Worm (Caenorhabditis elegans): ENCODE data around the gene sqst-2.
A peak's percentile ranks its signal among the peaks of the same experiment; 100 is the strongest.

The sqst-2 gene

DNA sequence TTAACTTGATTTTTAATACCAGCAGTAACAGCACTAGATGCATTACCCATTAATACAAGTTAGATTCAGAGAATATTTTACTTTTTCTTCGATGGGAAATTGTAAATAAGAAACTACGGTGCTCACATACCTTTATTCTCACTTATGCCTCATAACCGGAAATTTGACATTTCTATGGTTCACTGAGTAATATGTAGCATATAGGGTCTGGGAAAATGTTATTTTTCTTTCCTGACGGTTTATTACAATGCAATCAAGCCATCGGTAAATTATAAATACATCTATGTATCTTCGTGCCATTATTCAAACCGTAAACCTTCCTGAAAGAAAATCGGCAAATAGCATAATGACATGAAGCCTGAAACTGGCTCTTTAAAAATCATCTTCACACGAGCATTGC is 3.9 kb upstream of the sqst-2 start, which contains the start of gene ocr-4:
TSS of gene ocr-4 (minus strand) at position 101 of the 400 bp plus-strand sequence.
- TF ChIP-seq hmbx-1 (tag; optimal IDR thresholded peaks at IDR 0.05) (no peak), aly-1 (tag; optimal IDR thresholded peaks at IDR 0.05) (no peak), tra-4 (tag; optimal IDR thresholded peaks at IDR 0.05) (no peak), scrt-1 (GFP tag; IDR thresholded peaks at IDR 0.05) (no peak), tbx-37 (GFP tag; conservative IDR thresholded peaks at IDR 0.05) (no peak), flt-1 (GFP tag; IDR thresholded peaks at IDR 0.05) (no peak), ceh-13 (GFP tag; optimal IDR thresholded peaks at IDR 0.05) (no peak), hnd-1 (tag; optimal IDR thresholded peaks at IDR 0.05) (no peak), ets-7 (tag; optimal IDR thresholded peaks at IDR 0.05) (no peak), tbx-11 (GFP tag; IDR thresholded peaks at IDR 0.05) (no peak), B0310.2 (tag; optimal IDR thresholded peaks at IDR 0.05) (no peak), F13C5.2 (tag; optimal IDR thresholded peaks at IDR 0.05) (no peak)

- no peak for TF ChIP-seq aly-1 (tag; optimal IDR thresholded peaks at IDR 0.05)
- TF ChIP-seq F13C5.2 (tag; optimal IDR thresholded peaks at IDR 0.05): no peak
- TF ChIP-seq tbx-37 (GFP tag; conservative IDR thresholded peaks at IDR 0.05): no peak
- TF ChIP-seq pes-1 (GFP tag; IDR thresholded peaks at IDR 0.05): no peak
- no peak for TF ChIP-seq hnd-1 (tag; optimal IDR thresholded peaks at IDR 0.05)
- no peak for TF ChIP-seq sea-1 (GFP tag; conservative IDR thresholded peaks at IDR 0.05)
- no peak for TF ChIP-seq hmbx-1 (tag; optimal IDR thresholded peaks at IDR 0.05)
- no peak for TF ChIP-seq flt-1 (GFP tag; IDR thresholded peaks at IDR 0.05)
- TF ChIP-seq B0310.2 (tag; optimal IDR thresholded peaks at IDR 0.05): no peak
These were observed 2.1 kb downstream of the sqst-2 start, which contains the start of gene ifo-1 for ce11 chrIV:7326613-7327149. Gene ifo-1, minus strand, starts transcription at chrIV:7326663.

DNA sequence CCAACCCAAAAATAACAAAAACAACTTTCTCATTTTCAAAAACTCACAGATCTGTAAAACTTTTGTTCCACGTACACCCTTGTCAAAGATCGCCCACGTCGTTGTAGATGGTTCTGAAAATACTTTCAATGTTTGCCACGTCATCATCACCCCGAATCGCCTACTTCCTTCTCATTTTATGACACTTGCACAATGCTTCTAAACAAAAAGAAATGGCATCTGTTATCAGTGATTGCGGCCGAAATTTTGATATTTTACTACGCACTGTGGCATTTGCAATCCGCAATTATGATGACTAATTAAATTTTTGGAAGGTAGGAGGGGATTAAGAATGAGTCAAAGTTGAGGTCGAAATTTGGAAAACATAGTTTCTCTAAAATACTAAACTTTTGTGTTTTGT is 3.1 kb downstream of the sqst-2 start:
- TF ChIP-seq ets-7 (tag; optimal IDR thresholded peaks at IDR 0.05) (no peak), flt-1 (GFP tag; IDR thresholded peaks at IDR 0.05) (no peak), tbx-37 (GFP tag; conservative IDR thresholded peaks at IDR 0.05) (no peak), pes-1 (GFP tag; IDR thresholded peaks at IDR 0.05) (no peak)

DNA sequence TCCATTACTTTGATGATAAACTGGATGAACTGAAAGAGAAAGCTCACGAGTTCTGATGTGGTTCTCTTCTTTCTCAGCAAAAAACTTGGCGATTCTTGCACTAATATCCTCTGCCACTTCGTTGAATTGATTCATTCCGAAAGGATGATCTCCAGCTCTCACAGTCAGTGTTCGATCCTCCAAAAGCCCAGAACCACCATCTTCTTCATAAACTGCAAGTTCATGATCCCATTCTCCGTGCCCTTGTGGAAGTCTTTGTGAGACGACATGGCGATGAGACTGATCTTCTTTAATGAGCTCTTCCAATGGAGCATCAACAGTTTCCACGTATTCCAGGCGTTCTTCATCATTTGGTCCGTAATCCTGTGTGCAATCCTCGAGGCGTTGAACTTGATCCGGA is 3.9 kb downstream of the sqst-2 start:
- TF ChIP-seq scrt-1 (GFP tag; IDR thresholded peaks at IDR 0.05): no peak

DNA sequence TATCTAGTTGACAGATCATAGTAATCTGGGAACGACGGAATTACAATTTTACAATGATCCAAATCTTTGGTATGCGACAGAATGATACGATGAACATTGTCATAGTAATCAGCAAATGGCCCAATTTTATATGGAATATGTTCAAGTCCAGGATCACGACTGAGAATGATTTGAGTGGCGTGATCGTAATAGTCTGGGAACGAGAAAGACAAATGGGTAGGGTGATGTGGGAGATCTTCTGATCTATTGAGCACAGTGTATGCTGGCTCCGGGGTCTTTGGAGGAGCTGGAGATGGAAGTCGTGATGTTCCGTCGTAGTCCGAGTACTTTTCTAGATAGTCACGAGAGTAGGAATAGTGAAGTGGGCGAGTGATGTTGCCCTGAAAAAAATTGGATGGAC is 4.9 kb downstream of the sqst-2 start:
- TF ChIP-seq F13C5.2 (tag; optimal IDR thresholded peaks at IDR 0.05): no peak
- no peak for TF ChIP-seq tra-4 (tag; optimal IDR thresholded peaks at IDR 0.05)
- no peak for TF ChIP-seq hmbx-1 (tag; optimal IDR thresholded peaks at IDR 0.05)
- no peak for TF ChIP-seq hmg-4 (GFP tag; optimal IDR thresholded peaks at IDR 0.05)

DNA sequence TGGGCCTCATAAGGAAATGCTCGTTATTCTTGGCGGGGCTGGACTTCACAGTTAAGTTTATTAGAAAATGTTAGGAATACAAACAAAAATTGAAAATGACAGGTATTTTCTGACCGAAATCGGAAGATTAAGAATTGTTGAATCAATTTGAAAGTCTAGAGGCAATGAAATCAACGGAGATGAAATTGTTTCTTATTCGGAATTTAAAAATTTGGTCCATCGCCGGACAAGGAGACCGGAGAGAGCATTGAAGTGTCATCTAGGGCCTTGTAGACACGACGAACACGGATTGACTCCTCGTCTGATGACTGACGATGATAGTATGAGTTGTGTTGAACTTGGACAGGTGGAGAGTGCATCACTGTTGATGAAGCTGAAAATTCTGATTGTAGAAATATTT is 8.1 kb downstream of the sqst-2 start:
- no peak for TF ChIP-seq ama-1 (optimal IDR thresholded peaks at IDR 0.05)
- no peak for TF ChIP-seq hmbx-1 (tag; optimal IDR thresholded peaks at IDR 0.05)
- no peak for TF ChIP-seq sea-1 (GFP tag; conservative IDR thresholded peaks at IDR 0.05)
- TF ChIP-seq hnd-1 (tag; optimal IDR thresholded peaks at IDR 0.05): no peak
- no peak for TF ChIP-seq flt-1 (GFP tag; IDR thresholded peaks at IDR 0.05)
- TF ChIP-seq B0310.2 (tag; optimal IDR thresholded peaks at IDR 0.05): no peak
- no peak for TF ChIP-seq F13C5.2 (tag; optimal IDR thresholded peaks at IDR 0.05)
- no peak for TF ChIP-seq hmg-4 (GFP tag; optimal IDR thresholded peaks at IDR 0.05)
- TF ChIP-seq tbx-37 (GFP tag; conservative IDR thresholded peaks at IDR 0.05): no peak
- no peak for TF ChIP-seq aly-1 (tag; optimal IDR thresholded peaks at IDR 0.05)

ce11 chrIV:7319931-7320435 is 8.8 kb downstream of the sqst-2 start:
- TF ChIP-seq aly-1 (tag; optimal IDR thresholded peaks at IDR 0.05) (peak; percentile 56), ceh-36 (tag; optimal IDR thresholded peaks at IDR 0.05) (no peak), F13C5.2 (tag; optimal IDR thresholded peaks at IDR 0.05) (peak; percentile 45), pes-1 (GFP tag; IDR thresholded peaks at IDR 0.05) (no peak), ceh-13 (GFP tag; optimal IDR thresholded peaks at IDR 0.05) (no peak), hmg-4 (GFP tag; optimal IDR thresholded peaks at IDR 0.05) (peak; percentile 29), B0310.2 (tag; optimal IDR thresholded peaks at IDR 0.05) (no peak)

DNA sequence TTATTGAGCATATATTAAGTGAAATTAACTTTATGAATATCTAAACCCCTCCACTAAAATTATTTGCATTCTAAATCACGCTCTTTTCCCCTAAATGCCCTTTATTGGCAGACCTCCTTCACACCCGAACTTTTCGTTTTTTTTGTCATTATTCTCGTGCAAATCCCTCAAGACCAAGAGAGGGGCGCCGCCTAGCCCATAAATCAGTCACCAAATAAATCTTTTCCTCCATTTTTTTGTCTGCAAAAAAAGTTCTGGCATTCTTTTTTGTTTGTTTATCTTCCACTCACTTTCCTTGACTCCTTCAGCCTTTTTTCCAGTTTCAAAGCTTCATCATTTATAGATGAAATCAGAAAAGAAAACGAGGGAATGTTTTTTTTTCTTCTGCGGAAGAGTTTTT is 9.9 kb downstream of the sqst-2 start:
- TF ChIP-seq ama-1 (optimal IDR thresholded peaks at IDR 0.05) (no peak), ceh-13 (GFP tag; optimal IDR thresholded peaks at IDR 0.05) (no peak), tra-4 (tag; optimal IDR thresholded peaks at IDR 0.05) (no peak), tbx-37 (GFP tag; conservative IDR thresholded peaks at IDR 0.05) (no peak), B0310.2 (tag; optimal IDR thresholded peaks at IDR 0.05) (no peak), ets-7 (tag; optimal IDR thresholded peaks at IDR 0.05) (no peak)

DNA sequence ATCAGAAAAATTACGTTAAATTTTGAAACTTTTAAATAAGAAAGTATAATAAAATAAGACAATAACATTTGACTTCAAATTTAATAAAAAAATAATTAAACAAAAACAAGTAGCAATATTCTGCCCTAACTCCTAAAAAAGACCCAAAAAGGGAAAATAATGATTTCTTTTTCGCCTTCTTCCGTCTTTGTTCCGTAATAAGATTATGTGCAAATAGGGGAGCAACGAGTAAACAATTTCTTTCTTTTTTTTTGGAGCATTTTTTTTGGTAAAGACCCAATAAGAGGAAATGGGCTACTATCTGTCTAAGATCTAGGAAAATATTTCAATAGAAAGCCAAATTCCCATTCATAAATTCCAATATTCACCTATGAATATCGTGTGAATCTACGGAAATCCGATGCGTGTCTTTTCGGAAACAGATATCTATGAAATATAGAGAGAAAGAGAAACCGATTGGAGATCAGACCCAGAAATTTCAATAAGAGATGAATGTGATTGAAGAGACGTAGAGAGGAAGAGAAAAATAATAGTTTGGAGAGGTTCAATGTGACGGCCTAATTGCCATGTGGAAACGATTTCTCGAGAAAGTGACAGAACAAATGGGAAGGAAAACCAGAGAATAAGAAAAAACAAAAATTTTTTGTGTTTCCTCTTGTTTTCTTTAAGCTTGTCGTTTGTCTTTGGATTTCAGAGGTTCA is 10.8 kb downstream of the sqst-2 start:
- TF ChIP-seq ama-1 (optimal IDR thresholded peaks at IDR 0.05) (no peak), ets-7 (tag; optimal IDR thresholded peaks at IDR 0.05) (no peak), F13C5.2 (tag; optimal IDR thresholded peaks at IDR 0.05) (no peak), pes-1 (GFP tag; IDR thresholded peaks at IDR 0.05) (no peak), B0310.2 (tag; optimal IDR thresholded peaks at IDR 0.05) (no peak), sea-1 (GFP tag; conservative IDR thresholded peaks at IDR 0.05) (no peak), flt-1 (GFP tag; IDR thresholded peaks at IDR 0.05) (no peak), scrt-1 (GFP tag; IDR thresholded peaks at IDR 0.05) (no peak), hnd-1 (tag; optimal IDR thresholded peaks at IDR 0.05) (no peak), tra-4 (tag; optimal IDR thresholded peaks at IDR 0.05) (no peak), ceh-36 (tag; optimal IDR thresholded peaks at IDR 0.05) (no peak), tbx-37 (GFP tag; conservative IDR thresholded peaks at IDR 0.05) (no peak), ceh-13 (GFP tag; optimal IDR thresholded peaks at IDR 0.05) (no peak), hmbx-1 (tag; optimal IDR thresholded peaks at IDR 0.05) (no peak), hmg-4 (GFP tag; optimal IDR thresholded peaks at IDR 0.05) (no peak), tbx-11 (GFP tag; IDR thresholded peaks at IDR 0.05) (no peak), aly-1 (tag; optimal IDR thresholded peaks at IDR 0.05) (no peak)

Measured in whole organism, early embryonic.